Fruit fly (Drosophila melanogaster) whole organism, embryonic: Measurements from ENCODE around the gene CG7298.

Source experiments
- Ada2b ChIP-seq: fragments of 200-800 bp; sonication (Bioruptor generic); IDR thresholded peaks from 2 replicates; pipeline ENCODE4 v1.3.6; 2022; ENCODE audit warnings: missing biosample characterization, missing genetic modification characterization
- Atf-2 ChIP-seq: fragments of 200-800 bp; sonication (Bioruptor generic); optimal IDR thresholded peaks from 2 replicates; lab custom pipeline; 2016; ENCODE audit warnings: missing biosample characterization, missing genetic modification characterization
- BEAF-32 ChIP-seq: fragments of 200-800 bp; sonication (Bioruptor generic); optimal IDR thresholded peaks from 3 replicates; lab custom pipeline; 2017; ENCODE audit warnings: missing biosample characterization, missing genetic modification characterization, mild to moderate bottlenecking, moderate library complexity, missing genetic modification reagents
- CG10565 ChIP-seq: fragments of 200-800 bp; sonication (Bioruptor generic); optimal IDR thresholded peaks from 3 replicates; lab custom pipeline; 2016; ENCODE audit warnings: missing biosample characterization, mild to moderate bottlenecking, missing genetic modification characterization
- CG10979 ChIP-seq: fragments of 200-800 bp; sonication (Bioruptor generic); optimal IDR thresholded peaks from 2 replicates; lab custom pipeline; 2018; ENCODE audit warnings: missing biosample characterization, mild to moderate bottlenecking, missing genetic modification characterization, moderate library complexity
- CG12155 ChIP-seq: fragments of 200-800 bp; sonication (Bioruptor generic); optimal IDR thresholded peaks from 3 replicates; lab custom pipeline; 2016; ENCODE audit warnings: missing biosample characterization, missing genetic modification characterization
- CG13775 ChIP-seq: fragments of 200-800 bp; sonication (Bioruptor generic); optimal IDR thresholded peaks from 3 replicates; lab custom pipeline; 2017; ENCODE audit warnings: missing biosample characterization, mild to moderate bottlenecking, missing genetic modification characterization
- CG14667 ChIP-seq: fragments of 200-800 bp; sonication (Bioruptor generic); IDR thresholded peaks from 2 replicates; pipeline ENCODE4 v1.3.6; 2022; ENCODE audit warnings: missing biosample characterization, missing genetic modification characterization
- CG15479 ChIP-seq: fragments of 200-800 bp; sonication (Bioruptor generic); optimal IDR thresholded peaks from 3 replicates; lab custom pipeline; 2019; ENCODE audit warnings: missing biosample characterization, mild to moderate bottlenecking, missing genetic modification characterization, moderate library complexity
- CG15514 ChIP-seq: fragments of 200-800 bp; sonication (Bioruptor generic); optimal IDR thresholded peaks from 3 replicates; lab custom pipeline; 2017; ENCODE audit warnings: missing biosample characterization, missing genetic modification characterization, mild to moderate bottlenecking, moderate library complexity, missing genetic modification reagents
- CG16863 ChIP-seq: fragments of 200-800 bp; sonication (Bioruptor generic); optimal IDR thresholded peaks from 3 replicates; lab custom pipeline; 2016; ENCODE audit warnings: missing biosample characterization, missing genetic modification characterization
- CG17829 ChIP-seq: fragments of 200-800 bp; optimal IDR thresholded peaks from 2 replicates; lab custom pipeline; 2019; ENCODE audit warnings: missing biosample characterization, mild to moderate bottlenecking, missing genetic modification characterization, moderate library complexity
- CG2202 ChIP-seq: fragments of 200-800 bp; sonication (Bioruptor generic); optimal IDR thresholded peaks from 2 replicates; lab custom pipeline; 2018; ENCODE audit warnings: missing biosample characterization, mild to moderate bottlenecking, missing genetic modification characterization
- CG3847 ChIP-seq: fragments of 200-800 bp; sonication (Bioruptor generic); IDR thresholded peaks from 2 replicates; pipeline ENCODE4 v1.3.6; 2022; ENCODE audit warnings: missing biosample characterization, missing genetic modification characterization
- CG4360 ChIP-seq: fragments of 200-800 bp; sonication (Bioruptor generic); IDR thresholded peaks from 2 replicates; pipeline ENCODE4 v1.3.6; 2022; ENCODE audit warnings: missing biosample characterization, missing genetic modification characterization
- CG4854 ChIP-seq: fragments of 200-800 bp; sonication (Bioruptor generic); optimal IDR thresholded peaks from 2 replicates; lab custom pipeline; 2016; ENCODE audit warnings: missing biosample characterization, missing genetic modification characterization, inconsistent platforms
- CG7963 ChIP-seq: fragments of 200-800 bp; sonication (Bioruptor generic); IDR thresholded peaks from 3 replicates; pipeline ENCODE4 v1.3.6; 2022; ENCODE audit warnings: missing biosample characterization, missing genetic modification characterization; ENCODE audit not compliant: partially characterized antibody
- CG8290 ChIP-seq, 3 experiments: fragments of 200-800 bp; sonication (Bioruptor generic); optimal IDR thresholded peaks; 2 replicates each; lab custom pipeline; 2016 to 2019; ENCODE audit warnings: missing biosample characterization in 3 of 3, missing genetic modification characterization in 3 of 3, mild to moderate bottlenecking in 2 of 3, moderate library complexity in 1 of 3
- Dp ChIP-seq: fragments of 200-800 bp; sonication (Bioruptor generic); optimal IDR thresholded peaks from 2 replicates; lab custom pipeline; 2018; ENCODE audit warnings: missing biosample characterization, mild to moderate bottlenecking, missing genetic modification characterization, moderate library complexity
- E2f2 ChIP-seq: fragments of 200-800 bp; sonication (Bioruptor generic); IDR thresholded peaks from 2 replicates; pipeline ENCODE4 v1.3.6; 2022; ENCODE audit warnings: missing biosample characterization, missing genetic modification characterization
- HHEX ChIP-seq: fragments of 200-800 bp; sonication (Bioruptor generic); optimal IDR thresholded peaks from 3 replicates; lab custom pipeline; 2017; ENCODE audit warnings: missing biosample characterization, mild to moderate bottlenecking, missing genetic modification characterization, missing genetic modification reagents
- Jarid2 ChIP-seq: fragments of 200-800 bp; sonication (Bioruptor generic); optimal IDR thresholded peaks from 3 replicates; lab custom pipeline; 2017; ENCODE audit warnings: mild to moderate bottlenecking, missing biosample characterization, missing genetic modification reagents, missing genetic modification characterization
- MTF-1 ChIP-seq: fragments of 200-800 bp; sonication (Bioruptor generic); optimal IDR thresholded peaks from 2 replicates; lab custom pipeline; 2018; ENCODE audit warnings: missing biosample characterization, mild to moderate bottlenecking, missing genetic modification characterization, borderline replicate concordance
- Myb ChIP-seq: fragments of 200-800 bp; sonication (Bioruptor generic); optimal IDR thresholded peaks from 2 replicates; lab custom pipeline; 2016; ENCODE audit warnings: missing biosample characterization, missing genetic modification characterization
- Spps ChIP-seq: fragments of 200-800 bp; sonication (Bioruptor generic); optimal IDR thresholded peaks from 2 replicates; lab custom pipeline; 2018; ENCODE audit warnings: missing biosample characterization, mild to moderate bottlenecking, missing genetic modification characterization
- Trl ChIP-seq, 3 experiments: fragments of >200 bp in 2 of 3; fragments of 200-800 bp in 1 of 3; sonication (Bioruptor generic) in 1 of 3; optimal IDR thresholded peaks; 2 replicates in 1 of 3; 3 replicates in 2 of 3; lab custom pipeline; 2016 to 2017; ENCODE audit warnings: missing biosample characterization in 1 of 3, missing genetic modification characterization in 1 of 3
- Xbp1 ChIP-seq: fragments of 200-800 bp; sonication (Bioruptor generic); optimal IDR thresholded peaks from 3 replicates; lab custom pipeline; 2016; ENCODE audit warnings: missing biosample characterization, mild to moderate bottlenecking, missing genetic modification characterization
- bbx ChIP-seq: fragments of 200-800 bp; sonication (Bioruptor generic); IDR thresholded peaks from 2 replicates; pipeline ENCODE4 v1.3.6; 2022; ENCODE audit warnings: missing biosample characterization, missing genetic modification characterization; ENCODE audit not compliant: partially characterized antibody
- cg ChIP-seq: fragments of 200-800 bp; sonication (Bioruptor generic); optimal IDR thresholded peaks from 3 replicates; lab custom pipeline; 2019; ENCODE audit warnings: missing biosample characterization, mild to moderate bottlenecking, missing genetic modification characterization, moderate library complexity
- crc ChIP-seq: fragments of 200-800 bp; sonication (Bioruptor generic); optimal IDR thresholded peaks from 2 replicates; lab custom pipeline; 2016; ENCODE audit warnings: missing biosample characterization, missing genetic modification characterization
- eve ChIP-seq, 2 experiments: fragments of >200 bp; optimal IDR thresholded peaks; 2 replicates each; lab custom pipeline; 2017; ENCODE audit warnings: missing biosample characterization in 2 of 2, missing genetic modification characterization in 2 of 2
- eyg ChIP-seq: fragments of 200-800 bp; sonication (Bioruptor generic); optimal IDR thresholded peaks from 3 replicates; lab custom pipeline; 2016; ENCODE audit warnings: missing biosample characterization, missing genetic modification characterization
- gce ChIP-seq: fragments of 200-800 bp; sonication (Bioruptor generic); IDR thresholded peaks from 3 replicates; pipeline ENCODE4 v1.3.6; 2022; ENCODE audit warnings: missing biosample characterization, missing genetic modification characterization
- gcm ChIP-seq: fragments of 200-800 bp; sonication (Bioruptor generic); optimal IDR thresholded peaks from 2 replicates; lab custom pipeline; 2019; ENCODE audit warnings: missing biosample characterization, mild to moderate bottlenecking, missing genetic modification characterization, moderate library complexity
- gsb ChIP-seq: fragments of 200-800 bp; sonication (Bioruptor generic); IDR thresholded peaks from 2 replicates; pipeline ENCODE4 v1.3.6; 2022; ENCODE audit warnings: missing biosample characterization, missing genetic modification characterization
- inv ChIP-seq: fragments of 200-800 bp; sonication (Bioruptor generic); IDR thresholded peaks from 2 replicates; pipeline ENCODE4 v1.3.6; 2022; ENCODE audit warnings: missing biosample characterization, missing genetic modification characterization; ENCODE audit not compliant: partially characterized antibody
- lilli ChIP-seq: fragments of 200-800 bp; sonication (Bioruptor generic); optimal IDR thresholded peaks from 3 replicates; lab custom pipeline; 2016; ENCODE audit warnings: missing biosample characterization, missing genetic modification characterization
- pfk ChIP-seq: fragments of 200-800 bp; sonication (Bioruptor generic); optimal IDR thresholded peaks from 2 replicates; lab custom pipeline; 2018; ENCODE audit warnings: missing biosample characterization, mild to moderate bottlenecking, missing genetic modification characterization, moderate library complexity
- pros ChIP-seq: fragments of 200-800 bp; sonication (Bioruptor generic); optimal IDR thresholded peaks from 3 replicates; lab custom pipeline; 2019; ENCODE audit warnings: missing biosample characterization, mild to moderate bottlenecking, missing genetic modification characterization, moderate library complexity
- run ChIP-seq: fragments of 200-800 bp; sonication (Bioruptor generic); optimal IDR thresholded peaks from 3 replicates; lab custom pipeline; 2018; ENCODE audit warnings: missing biosample characterization, mild to moderate bottlenecking, missing genetic modification characterization
- sens ChIP-seq: fragments of 200-800 bp; sonication (Bioruptor generic); peaks from one replicate; lab custom pipeline; 2016; ENCODE audit warnings: missing biosample characterization, missing genetic modification characterization
- sens-2 ChIP-seq: fragments of 200-800 bp; sonication (Bioruptor generic); IDR thresholded peaks from 2 replicates; pipeline ENCODE4 v1.3.6; 2022; ENCODE audit warnings: missing biosample characterization, missing genetic modification characterization
- stc ChIP-seq: fragments of 200-800 bp; sonication (Bioruptor generic); IDR thresholded peaks from 2 replicates; pipeline ENCODE4 v1.3.6; 2022; ENCODE audit warnings: missing biosample characterization, missing genetic modification characterization
- stwl ChIP-seq: fragments of 200-800 bp; sonication (Bioruptor generic); optimal IDR thresholded peaks from 3 replicates; lab custom pipeline; 2018; ENCODE audit warnings: missing biosample characterization, mild to moderate bottlenecking, missing genetic modification characterization, moderate library complexity
- tgo ChIP-seq: fragments of 200-800 bp; sonication (Bioruptor generic); IDR thresholded peaks from 3 replicates; pipeline ENCODE4 v1.3.6; 2022; ENCODE audit warnings: missing biosample characterization, missing genetic modification characterization
- tio ChIP-seq: fragments of 200-800 bp; sonication (Bioruptor generic); optimal IDR thresholded peaks from 2 replicates; lab custom pipeline; 2017; ENCODE audit warnings: missing biosample characterization, missing genetic modification characterization, inconsistent platforms
- trh ChIP-seq: fragments of 200-800 bp; sonication (Bioruptor generic); optimal IDR thresholded peaks from 2 replicates; lab custom pipeline; 2016; ENCODE audit warnings: missing biosample characterization, missing genetic modification characterization
- twi ChIP-seq: fragments of 200-800 bp; optimal IDR thresholded peaks from 2 replicates; lab custom pipeline; 2019; ENCODE audit warnings: missing biosample characterization, mild to moderate bottlenecking, missing genetic modification characterization, moderate library complexity
- vvl ChIP-seq: fragments of 200-800 bp; sonication (Bioruptor generic); IDR thresholded peaks from 2 replicates; pipeline ENCODE4 v1.3.6; 2022; ENCODE audit warnings: missing biosample characterization, missing genetic modification characterization

Gene CG7298

DNA sequence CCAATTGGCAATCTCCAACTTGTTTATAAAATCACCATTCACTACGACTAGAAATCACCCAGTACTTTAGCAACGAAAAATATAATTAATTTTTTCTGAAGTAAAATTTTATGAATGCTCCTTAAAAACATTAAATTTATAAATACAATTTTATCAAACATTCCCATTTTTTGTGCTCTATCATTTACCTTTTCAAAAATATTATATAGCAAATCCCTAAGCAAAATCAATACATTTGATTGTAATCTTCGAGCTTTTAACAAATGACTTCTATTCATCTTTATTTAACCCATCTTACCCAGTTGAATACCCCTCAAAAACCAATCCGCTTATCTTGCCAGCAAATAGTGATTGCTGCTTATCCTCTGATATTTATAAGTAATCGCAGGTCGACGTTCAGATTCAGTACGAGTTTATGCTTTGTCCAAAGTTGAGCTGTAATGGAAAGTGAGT, 18.0 kb upstream of the CG7298 start, which contains the start of gene CG17145 (continued):
- TF ChIP-seq gcm (no peak), CG2202 (tag; lab: Kevin White, UChicago) (no peak), Atf-2 (no peak), CG4360 (GFP tag; lab: Robert Waterston, UW) (no peak), sens-2 (no peak), gsb (GFP tag; lab: Robert Waterston, UW) (no peak), CG17829 (tag; lab: Kevin White, UChicago) (no peak), stc (GFP tag; lab: Robert Waterston, UW) (no peak), tio (GFP tag; lab: Kevin White, UChicago) (no peak)

- TF ChIP-seq Trl (optimal IDR thresholded peaks at IDR 0.05; lab: Kevin White, UChicago) (no peak), Trl (GFP tag; optimal IDR thresholded peaks at IDR 0.05; lab: Kevin White, UChicago) (no peak), MTF-1 (no peak), CG15514 (GFP tag; lab: Kevin White, UChicago) (no peak), E2f2 (GFP tag; lab: Robert Waterston, UW) (peak; percentile 44), CG12155 (peak; percentile 67), sens (GFP tag; lab: Kevin White, UChicago) (no peak), Xbp1 (GFP tag; lab: Kevin White, UChicago) (no peak), CG15479 (GFP tag; lab: Kevin White, UChicago) (no peak), BEAF-32 (peak; percentile 30), tgo (GFP tag; lab: Robert Waterston, UW) (no peak), CG16863 (GFP tag; lab: Kevin White, UChicago) (peak; percentile 55), pfk (no peak), Ada2b (GFP tag; lab: Robert Waterston, UW) (no peak), vvl (GFP tag; lab: Robert Waterston, UW) (no peak), eve (GFP tag; optimal IDR thresholded peaks at IDR 0.05; lab: Kevin White, UChicago) (no peak), pros (GFP tag; lab: Kevin White, UChicago) (no peak), stwl (tag; lab: Kevin White, UChicago) (peak; percentile 6), CG10979 (tag; lab: Kevin White, UChicago) (no peak), run (tag; lab: Kevin White, UChicago) (no peak), Myb (GFP tag; lab: Kevin White, UChicago) (peak; percentile 84), gce (GFP tag; lab: Robert Waterston, UW) (no peak), CG7963 (GFP tag; lab: Robert Waterston, UW) (no peak), Spps (tag; lab: Kevin White, UChicago) (no peak), CG4854 (no peak), HHEX (GFP tag; lab: Kevin White, UChicago) (no peak), CG10565 (GFP tag; lab: Kevin White, UChicago) (no peak), lilli (GFP tag; lab: Kevin White, UChicago) (no peak), bbx (GFP tag; lab: Robert Waterston, UW) (no peak), CG14667 (GFP tag; lab: Robert Waterston, UW) (no peak), twi (tag; lab: Kevin White, UChicago) (no peak), inv (no peak), CG8290 (GFP tag; optimal IDR thresholded peaks at IDR 0.05; lab: Kevin White, UChicago) (no peak), CG8290 (tag; optimal IDR thresholded peaks at IDR 0.05; lab: Kevin White, UChicago) (no peak), trh (GFP tag; lab: Kevin White, UChicago) (no peak), eyg (GFP tag; lab: Kevin White, UChicago) (no peak), crc (GFP tag; lab: Kevin White, UChicago) (no peak), Jarid2 (no peak), CG13775 (no peak), CG3847 (GFP tag; lab: Robert Waterston, UW) (no peak), Dp (GFP tag; lab: Kevin White, UChicago) (peak; percentile 41), cg (GFP tag; lab: Kevin White, UChicago) (no peak)
These were observed 17.4 kb upstream of the CG7298 start for dm6 chr3L:20220918-20221317.
